Worm (Caenorhabditis elegans) whole organism, L3 larva: ENCODE data around the gene C49G7.10.

Source experiments
- ZK546.5 ChIP-seq: sonication (generic microtip); optimal IDR thresholded peaks from 2 replicates; lab custom pipeline; 2017; ENCODE audit warnings: missing biosample characterization, missing genetic modification characterization
- aly-2 ChIP-seq: fragments of 150-350 bp; optimal IDR thresholded peaks from 2 replicates; lab custom pipeline; 2014; ENCODE audit warnings: missing biosample characterization, missing genetic modification characterization
- ceh-16 ChIP-seq: sonication (generic microtip); optimal IDR thresholded peaks from 2 replicates; lab custom pipeline; 2017; ENCODE audit warnings: missing biosample characterization, missing genetic modification characterization
- ceh-28 ChIP-seq: fragments of 150-350 bp; optimal IDR thresholded peaks from 2 replicates; lab custom pipeline; 2014; ENCODE audit warnings: missing biosample characterization, missing genetic modification reagents, missing genetic modification characterization
- ceh-82 ChIP-seq: fragments of 150-350 bp; optimal IDR thresholded peaks from 2 replicates; lab custom pipeline; 2014; ENCODE audit warnings: missing biosample characterization, missing genetic modification characterization
- daf-12 ChIP-seq: fragments of 150-350 bp; optimal IDR thresholded peaks from 2 replicates; lab custom pipeline; 2014; ENCODE audit warnings: missing biosample characterization, missing genetic modification reagents, missing genetic modification characterization
- egl-27 ChIP-seq: sonication (generic microtip); optimal IDR thresholded peaks from 4 replicates; lab custom pipeline; 2017; ENCODE audit warnings: missing biosample characterization, missing genetic modification reagents, missing genetic modification characterization
- egl-5 ChIP-seq: fragments of 150-350 bp; optimal IDR thresholded peaks from 2 replicates; lab custom pipeline; 2017; ENCODE audit warnings: missing biosample characterization, missing genetic modification reagents, missing genetic modification characterization, inconsistent platforms
- elt-1 ChIP-seq: fragments of 150-350 bp; optimal IDR thresholded peaks from 2 replicates; lab custom pipeline; 2014; ENCODE audit warnings: missing biosample characterization, missing genetic modification characterization
- elt-2 ChIP-seq: sonication (generic microtip); optimal IDR thresholded peaks from 2 replicates; lab custom pipeline; 2016; ENCODE audit warnings: missing genetic modification reagents, mild to moderate bottlenecking, missing genetic modification characterization, missing compliant biosample characterization
- elt-3 ChIP-seq, 3 experiments: fragments of 150-350 bp in 1 of 3; sonication (generic microtip) in 2 of 3; optimal IDR thresholded peaks; 2 replicates in 2 of 3; 4 replicates in 1 of 3; lab custom pipeline; 2014 to 2017; ENCODE audit warnings: missing biosample characterization in 3 of 3, missing genetic modification characterization in 3 of 3
- eor-1 ChIP-seq, 2 experiments: fragments of 150-350 bp; optimal IDR thresholded peaks; 2 replicates each; lab custom pipeline; 2014 to 2018; ENCODE audit warnings: missing biosample characterization in 2 of 2, missing genetic modification characterization in 2 of 2
- fkh-10 ChIP-seq: sonication (generic microtip); optimal IDR thresholded peaks from 2 replicates; lab custom pipeline; 2017; ENCODE audit warnings: missing biosample characterization, missing genetic modification reagents, missing genetic modification characterization
- hmg-11 ChIP-seq: sonication (generic microtip); optimal IDR thresholded peaks from 2 replicates; lab custom pipeline; 2016; ENCODE audit warnings: missing genetic modification characterization, missing compliant biosample characterization
- jun-1 ChIP-seq: fragments of 150-350 bp; optimal IDR thresholded peaks from 2 replicates; lab custom pipeline; 2014; ENCODE audit warnings: missing biosample characterization, missing genetic modification reagents, missing genetic modification characterization
- lin-15B ChIP-seq: fragments of 150-350 bp; optimal IDR thresholded peaks from 2 replicates; lab custom pipeline; 2014; ENCODE audit warnings: missing biosample characterization, missing genetic modification characterization
- lsy-12 ChIP-seq: sonication (generic microtip); optimal IDR thresholded peaks from 2 replicates; lab custom pipeline; 2016; ENCODE audit warnings: mild to moderate bottlenecking, missing genetic modification characterization, missing compliant biosample characterization
- mdl-1 ChIP-seq: fragments of 150-350 bp; optimal IDR thresholded peaks from 2 replicates; lab custom pipeline; 2014; ENCODE audit warnings: missing biosample characterization, missing genetic modification characterization
- mml-1 ChIP-seq: fragments of 150-350 bp; sonication (generic microtip); optimal IDR thresholded peaks from 3 replicates; lab custom pipeline; 2014; ENCODE audit warnings: missing biosample characterization, missing genetic modification characterization
- nhr-11 ChIP-seq: fragments of 150-350 bp; optimal IDR thresholded peaks from 2 replicates; lab custom pipeline; 2014; ENCODE audit warnings: missing biosample characterization, missing genetic modification characterization
- nhr-23 ChIP-seq: fragments of 150-350 bp; optimal IDR thresholded peaks from 2 replicates; lab custom pipeline; 2014; ENCODE audit warnings: missing biosample characterization, missing genetic modification reagents, missing genetic modification characterization
- nhr-237 ChIP-seq: fragments of 150-350 bp; optimal IDR thresholded peaks from 2 replicates; lab custom pipeline; 2014; ENCODE audit warnings: missing biosample characterization, missing genetic modification characterization
- nhr-43 ChIP-seq: sonication (generic microtip); optimal IDR thresholded peaks from 2 replicates; lab custom pipeline; 2016; ENCODE audit warnings: mild to moderate bottlenecking, missing genetic modification characterization, missing compliant biosample characterization; ENCODE audit not compliant: poor library complexity, severe bottlenecking
- nhr-67 ChIP-seq: fragments of 150-350 bp; optimal IDR thresholded peaks from 2 replicates; lab custom pipeline; 2014; ENCODE audit warnings: missing biosample characterization, missing genetic modification characterization
- nhr-76 ChIP-seq: fragments of 150-350 bp; sonication (generic microtip); optimal IDR thresholded peaks from 5 replicates; lab custom pipeline; 2014; ENCODE audit warnings: missing biosample characterization, missing genetic modification characterization
- pha-4 ChIP-seq: fragments of 150-350 bp; optimal IDR thresholded peaks from 2 replicates; lab custom pipeline; 2014; ENCODE audit warnings: missing biosample characterization, missing genetic modification reagents, missing genetic modification characterization
- pqm-1 ChIP-seq: fragments of 150-350 bp; optimal IDR thresholded peaks from 2 replicates; lab custom pipeline; 2017; ENCODE audit warnings: missing biosample characterization, missing genetic modification characterization, inconsistent platforms
- skn-1 ChIP-seq: fragments of 150-350 bp; optimal IDR thresholded peaks from 2 replicates; lab custom pipeline; 2014; ENCODE audit warnings: missing biosample characterization, missing genetic modification characterization
- unc-39 ChIP-seq: sonication (generic microtip); optimal IDR thresholded peaks from 4 replicates; lab custom pipeline; 2017; ENCODE audit warnings: missing biosample characterization, missing genetic modification characterization
- zag-1 ChIP-seq: fragments of 150-350 bp; optimal IDR thresholded peaks from 2 replicates; lab custom pipeline; 2014; ENCODE audit warnings: missing biosample characterization, missing genetic modification characterization
- ztf-11 ChIP-seq: fragments of 150-350 bp; optimal IDR thresholded peaks from 2 replicates; lab custom pipeline; 2014; ENCODE audit warnings: missing biosample characterization, missing genetic modification characterization
- ztf-4 ChIP-seq: fragments of 150-350 bp; optimal IDR thresholded peaks from 2 replicates; lab custom pipeline; 2014; ENCODE audit warnings: missing biosample characterization, missing genetic modification characterization

The C49G7.10 gene

DNA sequence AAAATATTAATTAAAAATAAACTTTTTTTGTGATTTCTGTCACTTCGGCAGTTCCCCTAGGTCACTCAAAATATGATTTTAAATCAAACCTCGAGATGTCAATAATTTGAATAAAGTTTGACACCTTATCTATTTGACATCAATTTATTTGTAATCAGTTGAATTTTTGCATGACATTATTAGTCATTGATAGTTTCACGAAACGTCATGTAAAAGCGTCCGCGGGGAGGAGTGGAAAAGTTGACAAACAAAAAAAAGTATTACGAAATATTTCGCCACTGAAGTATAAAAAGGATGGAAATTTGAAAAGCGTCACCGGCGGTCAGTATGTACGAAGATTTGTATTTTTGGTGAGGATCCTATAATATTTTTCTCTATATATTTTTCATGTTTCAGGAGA is 17.0 kb downstream of the C49G7.10 start, which contains the start of gene K09D9.1:
Gene K09D9.1 (plus strand): TSS at position 271 of the 400 bp plus-strand sequence.
- TF ChIP-seq elt-2 (tag; lab: Kevin White, UChicago) (peak; percentile 92), pqm-1 (tag; lab: Kevin White, UChicago) (peak; percentile 81), egl-5 (tag; lab: Kevin White, UChicago) (no peak), jun-1 (peak; percentile 64)
- TF ChIP-seq, all 47 proteins: peak for 3

- no peak for TF ChIP-seq daf-12 (tag; lab: Kevin White, UChicago)
- no peak for TF ChIP-seq elt-2 (tag; lab: Kevin White, UChicago)
Measured at ce11 chrV:4022309-4022708, 19.5 kb downstream of the C49G7.10 start, which contains the start of gene cyp-35A3. TSS of gene cyp-35A3 (plus strand) at chrV:4022609.

DNA sequence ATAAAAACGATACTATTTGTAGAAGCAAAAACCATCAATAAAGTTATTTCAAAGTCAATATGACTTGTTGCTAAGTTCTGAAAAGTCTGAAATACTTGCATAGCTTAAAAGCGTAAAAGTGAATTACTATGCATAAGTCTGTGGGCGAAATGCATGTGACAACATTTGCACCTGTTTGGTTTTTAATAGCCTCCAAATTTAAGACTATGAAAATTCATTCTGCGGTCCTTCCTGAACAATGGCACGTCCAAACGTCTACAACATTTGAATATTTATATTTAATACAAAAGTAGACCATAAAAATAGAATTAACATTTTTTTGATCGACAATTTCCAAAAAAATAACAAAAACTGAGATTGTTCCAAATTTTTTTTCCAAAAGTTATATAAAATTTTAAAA is 20.0 kb downstream of the C49G7.10 start, which contains the start of gene K09D9.14:
Gene K09D9.14 (minus strand): TSS at position 101 of the 400 bp plus-strand sequence.
- TF ChIP-seq lsy-12 (tag; lab: Kevin White, UChicago) = no peak
- TF ChIP-seq hmg-11 (tag; lab: Kevin White, UChicago) = no peak
- TF ChIP-seq mdl-1 (tag; lab: Kevin White, UChicago) = no peak

DNA sequence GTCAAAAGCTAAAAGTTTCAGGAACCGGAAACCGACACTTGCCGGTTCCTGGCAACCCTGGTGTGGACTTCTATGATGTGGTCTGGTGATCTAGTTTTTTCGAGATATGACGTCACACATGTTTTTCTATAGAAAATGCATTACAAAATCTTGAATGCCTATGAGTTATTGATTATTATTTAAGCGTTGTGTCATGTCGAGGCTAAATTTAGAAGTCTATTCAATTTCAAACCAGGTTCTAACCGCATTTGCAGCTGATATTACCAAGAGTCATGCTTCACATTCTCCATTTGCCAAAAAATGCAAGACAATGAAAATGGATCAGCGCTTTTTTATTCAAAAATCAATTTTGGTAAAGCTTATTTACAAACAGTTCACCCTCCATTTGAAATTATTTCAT is 22.6 kb downstream of the C49G7.10 start, which contains the start of gene K09D9.3:
Gene K09D9.3 (plus strand): TSS at position 301 of the 400 bp plus-strand sequence.
- TF ChIP-seq nhr-237 (tag; lab: Kevin White, UChicago) (no peak), nhr-23 (tag; lab: Kevin White, UChicago) (no peak), nhr-43 (tag; lab: Kevin White, UChicago) (no peak), ceh-82 (tag; lab: Kevin White, UChicago) (no peak), nhr-76 (no peak), skn-1 (tag; lab: Kevin White, UChicago) (no peak), elt-1 (tag; lab: Kevin White, UChicago) (no peak), unc-39 (tag; lab: Kevin White, UChicago) (no peak), pqm-1 (tag; lab: Kevin White, UChicago) (no peak), ztf-11 (tag; lab: Kevin White, UChicago) (no peak), mml-1 (tag; lab: Kevin White, UChicago) (no peak), fkh-10 (GFP tag; lab: Kevin White, UChicago) (no peak), aly-2 (no peak), ztf-4 (tag; lab: Kevin White, UChicago) (no peak), eor-1 (tag; optimal IDR thresholded peaks at IDR 0.05; lab: Kevin White, UChicago) (no peak), egl-27 (tag; lab: Kevin White, UChicago) (no peak), pha-4 (tag; lab: Kevin White, UChicago) (no peak), ceh-28 (tag; lab: Kevin White, UChicago) (no peak), zag-1 (no peak), ZK546.5 (tag; lab: Kevin White, UChicago) (no peak)

ce11 chrV:4018591-4018990 is 23.2 kb downstream of the C49G7.10 start:
- no peak for TF ChIP-seq ZK546.5 (tag; lab: Kevin White, UChicago)
- TF ChIP-seq egl-5 (tag; lab: Kevin White, UChicago) = no peak
- TF ChIP-seq zag-1 = no peak
- TF ChIP-seq nhr-43 (tag; lab: Kevin White, UChicago) = no peak
- TF ChIP-seq lsy-12 (tag; lab: Kevin White, UChicago) = no peak
- TF ChIP-seq ztf-4 (tag; lab: Kevin White, UChicago) = no peak
- no peak for TF ChIP-seq elt-2 (tag; lab: Kevin White, UChicago)
- TF ChIP-seq elt-3 (tag; optimal IDR thresholded peaks at IDR 0.05; lab: Kevin White, UChicago) = no peak
- no peak for TF ChIP-seq ceh-16 (tag; lab: Kevin White, UChicago)
- TF ChIP-seq aly-2 = no peak

ce11 chrV:4016780-4017179 is 25.0 kb downstream of the C49G7.10 start, which contains the start of gene srw-89:
TSS of gene srw-89 (plus strand) at chrV:4017080.
- no peak for TF ChIP-seq nhr-43 (tag; lab: Kevin White, UChicago)
- no peak for TF ChIP-seq nhr-67 (tag; lab: Kevin White, UChicago)
- TF ChIP-seq lin-15B (tag; lab: Kevin White, UChicago) = no peak
- no peak for TF ChIP-seq nhr-11 (tag; lab: Kevin White, UChicago)
- no peak for TF ChIP-seq lsy-12 (tag; lab: Kevin White, UChicago)
